Worm (Caenorhabditis elegans) whole organism, midembryonic: ENCODE measurements around the gene pbo-6.

Experiments used
- T22C8.4 ChIP-seq: fragments of 200-800 bp; sonication (Bioruptor generic); IDR thresholded peaks from 2 replicates; pipeline ENCODE4 v1.3.6; 2022; ENCODE audit warnings: missing genetic modification characterization, missing compliant biosample characterization
- cog-1 ChIP-seq: sonication (generic microtip); optimal IDR thresholded peaks from 2 replicates; lab custom pipeline; 2016; ENCODE audit warnings: missing genetic modification characterization, missing compliant biosample characterization
- flt-1 ChIP-seq: fragments of 200-800 bp; sonication (Bioruptor generic); IDR thresholded peaks from 2 replicates; pipeline ENCODE4 v1.3.6; 2022; ENCODE audit warnings: missing genetic modification characterization, missing compliant biosample characterization
- klf-2 ChIP-seq: fragments of 200-800 bp; sonication (Bioruptor generic); conservative IDR thresholded peaks from 2 replicates; pipeline ENCODE4 v1.3.6; 2022; ENCODE audit warnings: missing genetic modification reagents, missing genetic modification characterization, missing compliant biosample characterization
- med-1 ChIP-seq: sonication (generic microtip); optimal IDR thresholded peaks from 2 replicates; lab custom pipeline; 2017; ENCODE audit warnings: missing genetic modification characterization, mild to moderate bottlenecking, missing compliant biosample characterization, antibody characterized with exemption, missing genetic modification reagents; ENCODE audit not compliant: insufficient read depth
- ref-1 ChIP-seq: fragments of 200-800 bp; sonication (Bioruptor generic); conservative IDR thresholded peaks from 2 replicates; pipeline ENCODE4 v1.3.6; 2022; ENCODE audit warnings: missing genetic modification reagents, missing genetic modification characterization, missing compliant biosample characterization
- tab-1 ChIP-seq: fragments of 200-800 bp; sonication (Bioruptor generic); IDR thresholded peaks from 2 replicates; pipeline ENCODE4 v1.3.6; 2022; ENCODE audit warnings: missing genetic modification characterization, missing compliant biosample characterization
- ztf-23 ChIP-seq: fragments of 200-800 bp; sonication (Bioruptor generic); IDR thresholded peaks from 2 replicates; pipeline ENCODE4 v1.3.6; 2022; ENCODE audit warnings: missing genetic modification reagents, missing genetic modification characterization, missing compliant biosample characterization
- ztf-29 ChIP-seq: fragments of 200-800 bp; sonication (Bioruptor generic); IDR thresholded peaks from 2 replicates; pipeline ENCODE4 v1.3.6; 2022; ENCODE audit warnings: missing genetic modification reagents, missing genetic modification characterization, missing compliant biosample characterization

Gene pbo-6

DNA sequence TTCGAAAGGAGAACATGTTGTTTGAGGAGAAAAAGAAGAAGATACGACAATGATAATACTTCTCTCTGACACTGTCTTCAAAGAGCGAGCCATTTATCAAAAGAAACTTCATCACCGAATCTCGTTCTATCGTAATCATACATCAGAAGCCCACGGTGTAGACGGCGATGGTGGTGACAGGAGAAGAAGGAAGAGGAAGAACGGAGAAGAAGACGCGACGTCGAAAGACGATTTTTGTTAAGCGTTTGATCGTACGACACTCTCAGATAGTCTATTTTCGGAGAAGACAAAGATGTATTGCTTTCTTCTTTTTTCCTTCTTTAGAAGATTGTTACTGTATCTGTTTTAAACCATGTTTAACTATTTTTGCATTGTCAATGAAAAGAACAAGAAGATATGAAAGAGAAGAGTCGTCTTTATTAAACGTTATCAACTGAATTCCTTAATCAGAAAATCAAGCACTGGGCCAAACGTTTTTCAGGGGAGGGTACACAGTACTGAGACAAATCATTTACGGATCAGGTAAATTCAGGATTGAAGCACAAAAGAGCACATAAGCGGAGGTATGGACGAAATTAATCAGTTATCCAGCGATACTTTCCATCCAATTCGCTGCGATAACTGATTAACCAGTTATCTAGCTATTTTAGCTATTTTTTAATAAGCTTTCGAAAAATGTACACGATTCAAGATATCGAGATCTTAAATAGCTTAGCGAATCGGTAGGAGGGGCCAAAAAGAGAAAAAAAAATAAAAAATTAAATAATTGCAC, 8.8 kb upstream of the pbo-6 start:
- no peak for TF ChIP-seq med-1
- TF ChIP-seq klf-2 (GFP tag; lab: Robert Waterston, UW): no peak
- TF ChIP-seq cog-1 (tag; lab: Kevin White, UChicago): no peak
- no peak for TF ChIP-seq tab-1
- no peak for TF ChIP-seq ref-1 (GFP tag; lab: Robert Waterston, UW)
- no peak for TF ChIP-seq T22C8.4 (GFP tag; lab: Robert Waterston, UW)
- no peak for TF ChIP-seq ztf-29 (GFP tag; lab: Robert Waterston, UW)
- no peak for TF ChIP-seq flt-1 (GFP tag; lab: Robert Waterston, UW)
- TF ChIP-seq ztf-23 (GFP tag; lab: Robert Waterston, UW): no peak

DNA sequence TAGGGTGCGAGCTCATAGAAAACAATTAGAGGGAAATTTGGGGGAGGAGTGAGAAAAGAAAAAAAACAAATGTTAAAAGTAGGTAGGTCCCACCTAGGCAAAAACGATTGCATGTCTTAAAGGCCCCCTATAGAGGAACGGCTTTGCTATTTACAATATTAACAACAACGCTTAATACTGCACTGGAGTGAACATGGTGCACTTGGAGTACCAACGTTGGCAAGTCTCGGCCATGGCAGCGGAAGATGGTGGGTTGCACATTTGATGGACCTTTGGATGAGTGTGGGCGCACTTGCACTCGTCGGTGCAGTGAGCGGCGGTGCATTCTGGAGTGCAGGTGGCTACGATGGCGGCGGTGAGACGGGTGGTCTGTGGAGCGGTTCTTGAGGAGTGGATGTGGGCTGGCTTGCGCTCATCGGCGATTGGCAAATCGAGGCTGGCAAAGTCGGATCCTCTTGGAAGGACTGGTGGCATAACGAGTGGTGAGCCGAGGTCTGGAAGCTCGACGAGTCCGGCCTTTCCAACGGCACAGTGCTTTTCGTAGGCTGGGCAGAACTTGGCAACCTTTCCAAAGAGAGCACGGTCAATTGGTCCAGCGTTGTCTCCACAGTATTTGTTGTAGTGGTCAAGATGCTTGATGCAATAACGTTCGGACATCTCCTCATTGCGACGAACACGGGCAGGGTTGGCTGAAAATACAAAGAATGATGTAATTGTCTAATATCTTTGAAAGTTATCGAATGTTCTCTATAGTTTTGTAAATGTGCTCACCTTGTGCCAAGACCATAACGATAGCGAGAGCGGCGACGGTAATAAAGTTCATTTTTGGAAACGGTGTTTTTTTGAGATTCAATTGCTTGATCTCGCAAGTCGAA, 8.0 kb upstream of the pbo-6 start:
- no peak for TF ChIP-seq flt-1 (GFP tag; lab: Robert Waterston, UW)
- no peak for TF ChIP-seq klf-2 (GFP tag; lab: Robert Waterston, UW)
- TF ChIP-seq tab-1: no peak
- TF ChIP-seq T22C8.4 (GFP tag; lab: Robert Waterston, UW): no peak
- TF ChIP-seq ztf-23 (GFP tag; lab: Robert Waterston, UW): no peak
- no peak for TF ChIP-seq ref-1 (GFP tag; lab: Robert Waterston, UW)
- no peak for TF ChIP-seq ztf-29 (GFP tag; lab: Robert Waterston, UW)
- no peak for TF ChIP-seq cog-1 (tag; lab: Kevin White, UChicago)
- no peak for TF ChIP-seq med-1

DNA sequence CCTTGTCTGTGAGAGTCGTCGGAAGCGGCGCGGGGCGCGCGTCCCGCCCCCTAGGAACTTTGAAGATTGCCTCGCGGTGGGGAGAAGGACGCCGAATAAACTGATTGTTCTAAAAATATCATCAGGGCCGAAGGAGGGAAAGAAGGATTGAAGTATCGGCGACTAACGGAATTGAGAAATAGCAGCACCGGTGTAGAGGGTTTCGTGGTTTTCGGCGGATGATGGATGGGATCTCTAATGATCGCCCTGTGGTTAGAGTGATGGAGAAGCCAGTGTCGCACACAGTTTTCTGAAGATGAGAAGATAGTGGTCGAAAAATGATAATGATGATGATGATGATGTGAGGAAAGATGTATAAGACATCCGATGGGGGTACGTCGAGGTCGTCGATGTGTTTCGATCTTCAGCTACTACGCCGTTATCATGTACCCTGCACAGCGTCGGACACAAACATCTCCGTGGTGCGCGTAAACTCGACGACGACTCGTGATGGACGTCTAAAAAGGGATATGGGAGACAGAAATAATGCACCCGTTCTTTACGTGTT, 7.2 kb upstream of the pbo-6 start, which contains the start of gene osm-11:
osm-11 (minus strand) TSS at position 51 of the 547 bp plus-strand sequence.
- TF ChIP-seq tab-1 (0 out of 2 replicates have a peak, but pooled peaks have one; percentile 26), ztf-29 (GFP tag; lab: Robert Waterston, UW) (no peak)

DNA sequence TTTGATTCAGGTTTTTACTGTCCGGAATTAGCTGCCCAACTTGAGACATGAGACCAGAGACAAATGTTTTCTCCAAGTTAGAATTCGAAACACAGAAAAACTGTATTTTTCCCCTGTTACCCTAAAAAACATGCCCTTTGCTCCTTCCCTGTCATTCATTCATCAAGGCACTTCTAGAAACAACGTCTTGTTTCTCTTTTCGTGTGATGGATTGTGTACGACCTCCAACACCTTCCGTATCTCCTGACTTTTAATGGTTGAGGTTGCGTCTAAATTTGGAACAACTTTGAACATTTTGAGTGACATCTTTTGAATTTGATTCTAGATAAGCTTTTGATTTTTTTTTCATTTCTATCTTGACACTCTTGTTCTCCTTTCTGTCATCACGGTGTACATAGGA, 6.2 kb upstream of the pbo-6 start:
- TF ChIP-seq tab-1: no peak
- no peak for TF ChIP-seq ztf-29 (GFP tag; lab: Robert Waterston, UW)
- no peak for TF ChIP-seq T22C8.4 (GFP tag; lab: Robert Waterston, UW)
- TF ChIP-seq flt-1 (GFP tag; lab: Robert Waterston, UW): no peak
- no peak for TF ChIP-seq ref-1 (GFP tag; lab: Robert Waterston, UW)
- TF ChIP-seq klf-2 (GFP tag; lab: Robert Waterston, UW): no peak

DNA sequence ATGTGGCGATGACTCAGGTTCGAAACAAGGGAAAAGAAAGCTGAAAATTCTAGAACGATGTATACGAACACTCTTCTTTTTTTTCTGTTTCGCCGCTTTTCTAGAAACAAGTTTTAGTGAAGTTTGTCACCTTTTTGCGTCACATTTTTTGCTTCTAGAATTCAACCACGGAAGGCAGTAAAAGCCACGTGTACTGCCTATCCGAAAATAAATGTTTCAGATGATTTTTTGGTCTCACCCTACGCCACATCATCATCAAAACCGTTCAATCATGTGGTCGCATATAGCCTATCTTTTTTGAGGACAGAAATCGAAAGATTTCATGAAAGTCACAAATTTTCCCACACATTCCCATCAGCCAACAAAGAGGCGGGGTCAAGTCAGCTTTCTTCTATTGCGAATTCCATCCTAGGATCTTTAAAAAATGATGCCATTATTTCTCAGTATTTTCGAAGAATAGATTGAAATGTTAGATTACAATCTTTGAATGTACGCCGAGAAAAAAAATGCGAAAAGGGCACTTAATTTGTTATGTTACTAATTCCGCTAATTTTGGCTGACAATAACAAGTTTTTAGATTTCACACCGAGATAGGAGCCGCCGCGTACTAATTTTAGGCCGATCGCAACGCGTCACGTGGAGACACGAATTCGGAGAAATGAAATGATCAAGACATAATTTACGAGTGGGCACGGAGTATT, 4.8 kb upstream of the pbo-6 start:
- TF ChIP-seq med-1 (no peak), klf-2 (GFP tag; lab: Robert Waterston, UW) (no peak), cog-1 (tag; lab: Kevin White, UChicago) (no peak), tab-1 (no peak), T22C8.4 (GFP tag; lab: Robert Waterston, UW) (no peak), ztf-23 (GFP tag; lab: Robert Waterston, UW) (no peak), ztf-29 (GFP tag; lab: Robert Waterston, UW) (no peak), ref-1 (GFP tag; lab: Robert Waterston, UW) (no peak), flt-1 (GFP tag; lab: Robert Waterston, UW) (no peak)

DNA sequence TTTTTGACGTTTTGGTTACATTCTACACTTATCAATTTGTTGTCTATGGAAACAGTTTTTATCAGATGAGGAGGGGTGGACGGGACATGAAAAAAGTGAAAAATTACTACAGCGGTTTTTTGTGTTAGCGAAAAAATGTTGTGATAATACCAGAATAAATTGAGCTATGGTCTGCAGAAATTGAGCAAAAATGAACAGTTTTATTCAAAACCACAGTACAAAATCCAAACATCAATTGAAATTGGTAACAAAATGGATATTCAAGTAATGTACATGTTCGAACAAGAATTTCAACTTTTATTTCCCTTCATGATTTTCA, 4.3 kb upstream of the pbo-6 start:
- TF ChIP-seq tab-1 (no peak), ztf-29 (GFP tag; lab: Robert Waterston, UW) (no peak)

DNA sequence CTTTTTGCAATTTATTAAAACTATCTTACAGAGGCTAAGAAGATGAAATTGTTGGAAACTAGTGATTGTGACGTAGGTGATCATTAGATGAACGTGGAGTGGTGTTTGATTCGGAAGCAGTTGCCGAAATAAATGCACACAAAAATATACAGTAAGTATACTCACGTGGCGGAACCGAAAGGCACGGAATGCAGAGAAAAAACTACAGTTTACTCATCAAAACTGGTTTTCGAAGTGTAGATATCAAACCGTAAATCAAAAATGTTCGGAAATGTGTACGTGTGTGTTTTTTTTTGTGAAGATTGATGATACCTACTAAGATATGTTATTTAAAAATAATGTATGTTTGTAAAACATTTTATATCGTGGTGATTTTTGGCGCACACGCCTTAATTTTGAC, 2.1 kb upstream of the pbo-6 start:
- TF ChIP-seq cog-1 (tag; lab: Kevin White, UChicago) (no peak), ztf-29 (GFP tag; lab: Robert Waterston, UW) (no peak), T22C8.4 (GFP tag; lab: Robert Waterston, UW) (no peak), tab-1 (no peak), ztf-23 (GFP tag; lab: Robert Waterston, UW) (no peak), klf-2 (GFP tag; lab: Robert Waterston, UW) (no peak), med-1 (no peak), ref-1 (GFP tag; lab: Robert Waterston, UW) (no peak), flt-1 (GFP tag; lab: Robert Waterston, UW) (no peak)

DNA sequence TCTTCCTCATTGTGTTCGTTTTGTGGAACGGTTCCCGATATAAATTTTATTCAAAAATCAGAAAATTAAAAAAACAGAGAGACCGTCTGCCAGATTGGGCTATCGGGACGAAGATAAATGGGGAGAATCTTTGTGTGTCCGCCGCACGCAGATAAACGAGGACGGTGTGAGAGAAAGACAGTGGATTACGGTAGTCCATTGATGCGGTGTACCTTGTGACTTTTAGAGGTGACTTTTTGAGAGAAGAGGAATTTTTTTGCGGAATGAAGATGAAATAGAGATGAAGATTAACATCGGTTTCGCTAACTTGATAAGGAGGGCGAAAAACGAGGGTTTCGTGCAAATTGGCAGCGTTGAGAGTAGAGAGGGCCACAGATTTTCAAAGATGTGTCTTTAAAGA, 1.1 kb upstream of the pbo-6 start:
- TF ChIP-seq ztf-29 (GFP tag; lab: Robert Waterston, UW) (no peak), flt-1 (GFP tag; lab: Robert Waterston, UW) (no peak), med-1 (no peak), tab-1 (no peak), ztf-23 (GFP tag; lab: Robert Waterston, UW) (no peak), ref-1 (GFP tag; lab: Robert Waterston, UW) (no peak)

DNA sequence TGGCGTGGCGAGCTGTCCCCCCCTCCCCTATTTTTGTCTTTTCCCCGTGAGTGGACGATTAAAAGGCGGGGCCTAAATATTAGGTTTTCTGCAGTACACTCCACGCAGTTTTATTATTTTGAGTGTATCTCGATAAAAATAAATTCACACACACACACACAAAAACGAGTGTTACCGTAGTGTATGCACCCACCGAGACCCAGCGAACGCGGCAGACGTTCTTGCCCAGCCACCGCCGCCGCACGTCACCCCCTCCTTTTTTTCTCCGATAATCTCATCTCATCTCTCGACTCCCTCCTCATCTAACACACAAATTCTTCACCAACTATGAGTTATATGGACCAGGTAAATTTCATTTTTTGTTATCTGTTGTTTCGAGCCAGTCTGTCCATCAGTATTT, 5.4 kb downstream of the pbo-6 start, which contains the start of gene fubl-3:
fubl-3 (plus strand) TSS at position 212 of the 400 bp plus-strand sequence.
- TF ChIP-seq ztf-29 (GFP tag; lab: Robert Waterston, UW): no peak
- no peak for TF ChIP-seq ref-1 (GFP tag; lab: Robert Waterston, UW)
- peak; percentile 28; the same call in 1 of the 2 replicates for TF ChIP-seq flt-1 (GFP tag; lab: Robert Waterston, UW)
- no peak for TF ChIP-seq med-1
- no peak for TF ChIP-seq ztf-23 (GFP tag; lab: Robert Waterston, UW)
- no peak for TF ChIP-seq T22C8.4 (GFP tag; lab: Robert Waterston, UW)
- no peak for TF ChIP-seq tab-1
